Fruit fly (Drosophila melanogaster) whole organism, wandering third instar larva: ENCODE measurements around the gene CG14662.

ENCODE experiments used
- Abd-B ChIP-seq: fragments of >200 bp; optimal IDR thresholded peaks from 2 replicates; lab custom pipeline; 2017; ENCODE audit warnings: missing biosample characterization, missing genetic modification characterization
- CG32264 ChIP-seq: fragments of 200-800 bp; sonication (Bioruptor generic); optimal IDR thresholded peaks from 2 replicates; lab custom pipeline; 2016; ENCODE audit warnings: missing biosample characterization, missing genetic modification characterization
- CG9705 ChIP-seq: fragments of 200-800 bp; sonication (Bioruptor generic); optimal IDR thresholded peaks from 2 replicates; lab custom pipeline; 2018; ENCODE audit warnings: missing biosample characterization, mild to moderate bottlenecking, missing genetic modification characterization
- CrebA ChIP-seq: fragments of 200-800 bp; sonication (Bioruptor generic); optimal IDR thresholded peaks from 2 replicates; lab custom pipeline; 2016; ENCODE audit warnings: missing biosample characterization, mild to moderate bottlenecking, missing genetic modification characterization, borderline replicate concordance
- Dfd ChIP-seq: fragments of >200 bp; optimal IDR thresholded peaks from 2 replicates; lab custom pipeline; 2017; ENCODE audit warnings: missing biosample characterization, missing genetic modification characterization
- Dif ChIP-seq: fragments of 200-275, 200-300 bp; sonication (Bioruptor generic); optimal IDR thresholded peaks from 2 replicates; lab custom pipeline; 2018; ENCODE audit warnings: missing biosample characterization, missing genetic modification characterization; ENCODE audit not compliant: partially characterized antibody
- GATAd ChIP-seq: sonication (Bioruptor generic); optimal IDR thresholded peaks from 2 replicates; lab custom pipeline; 2016; ENCODE audit warnings: missing biosample characterization, missing genetic modification characterization
- HLH106 ChIP-seq: fragments of 200-800 bp; optimal IDR thresholded peaks from 3 replicates; lab custom pipeline; 2019; ENCODE audit warnings: missing biosample characterization, mild to moderate bottlenecking, missing genetic modification characterization, moderate library complexity
- Hr78 ChIP-seq: fragments of >200 bp; optimal IDR thresholded peaks from 2 replicates; lab custom pipeline; 2017; ENCODE audit warnings: missing biosample characterization, missing genetic modification characterization
- Hr83 ChIP-seq: fragments of 200-300 bp; sonication (Bioruptor generic); optimal IDR thresholded peaks from 2 replicates; lab custom pipeline; 2016; ENCODE audit warnings: missing biosample characterization, mild to moderate bottlenecking, missing genetic modification characterization, moderate library complexity; ENCODE audit not compliant: poor library complexity, severe bottlenecking
- Mio ChIP-seq: sonication (Bioruptor generic); optimal IDR thresholded peaks from 2 replicates; lab custom pipeline; 2016; ENCODE audit warnings: missing biosample characterization, missing genetic modification characterization
- N ChIP-seq: fragments of >200 bp; optimal IDR thresholded peaks from 2 replicates; lab custom pipeline; 2018; ENCODE audit warnings: missing biosample characterization, missing external identifiers, missing genetic modification characterization
- OdsH ChIP-seq: fragments of 200-800 bp; sonication (Bioruptor generic); optimal IDR thresholded peaks from 2 replicates; lab custom pipeline; 2016; ENCODE audit warnings: missing biosample characterization, mild to moderate bottlenecking, missing genetic modification characterization
- Sp1 ChIP-seq: fragments of 200-800 bp; sonication (Bioruptor generic); optimal IDR thresholded peaks from 3 replicates; lab custom pipeline; 2019; ENCODE audit warnings: missing biosample characterization, mild to moderate bottlenecking, missing genetic modification characterization, moderate library complexity
- Vsx2 ChIP-seq: fragments of 200-300, 225-300 bp; sonication (Bioruptor generic); optimal IDR thresholded peaks from 2 replicates; lab custom pipeline; 2018; ENCODE audit warnings: missing biosample characterization, missing genetic modification characterization; ENCODE audit not compliant: partially characterized antibody
- br ChIP-seq: fragments of 200-800 bp; sonication (Bioruptor generic); optimal IDR thresholded peaks from 2 replicates; lab custom pipeline; 2016; ENCODE audit warnings: missing biosample characterization, missing genetic modification characterization
- brk ChIP-seq: fragments of 200-800 bp; sonication (Bioruptor generic); optimal IDR thresholded peaks from 2 replicates; lab custom pipeline; 2016; ENCODE audit warnings: missing biosample characterization, mild to moderate bottlenecking, missing genetic modification characterization
- dl ChIP-seq, 2 experiments: fragments of 175-275, 200-275 bp in 1 of 2; fragments of 200-275 bp in 1 of 2; sonication (Bioruptor generic); optimal IDR thresholded peaks; lab custom pipeline; 2018; ENCODE audit warnings: mild to moderate bottlenecking in 2 of 2, missing biosample characterization in 2 of 2, missing genetic modification characterization in 2 of 2, moderate library complexity in 2 of 2; ENCODE audit not compliant: partially characterized antibody in 2 of 2, insufficient read depth in 1 of 2
- dmrt93B ChIP-seq: fragments of 200-800 bp; sonication (Bioruptor generic); optimal IDR thresholded peaks from 2 replicates; lab custom pipeline; 2018; ENCODE audit warnings: missing biosample characterization, mild to moderate bottlenecking, missing genetic modification characterization
- ey ChIP-seq: fragments of 200-800 bp; sonication (Bioruptor generic); optimal IDR thresholded peaks from 2 replicates; lab custom pipeline; 2016; ENCODE audit warnings: missing biosample characterization, missing genetic modification characterization
- foxo ChIP-seq, 2 experiments: fragments of 200-800 bp; sonication (Bioruptor generic); optimal IDR thresholded peaks; 2 replicates in 1 of 2; 3 replicates in 1 of 2; lab custom pipeline; 2016 to 2017; ENCODE audit warnings: missing biosample characterization in 2 of 2, missing genetic modification characterization in 2 of 2
- fru ChIP-seq: fragments of 200-800 bp; sonication (Bioruptor generic); optimal IDR thresholded peaks from 3 replicates; lab custom pipeline; 2016; ENCODE audit warnings: missing biosample characterization, mild to moderate bottlenecking, missing genetic modification characterization
- lola ChIP-seq: fragments of >200 bp; optimal IDR thresholded peaks from 2 replicates; lab custom pipeline; 2017; ENCODE audit warnings: missing biosample characterization, missing genetic modification characterization
- pan ChIP-seq: fragments of >200 bp; optimal IDR thresholded peaks from 2 replicates; lab custom pipeline; 2017
- psq ChIP-seq: fragments of 200-800 bp; sonication (Bioruptor generic); optimal IDR thresholded peaks from 3 replicates; lab custom pipeline; 2017; ENCODE audit warnings: missing biosample characterization, mild to moderate bottlenecking, missing genetic modification characterization, moderate library complexity
- rgr ChIP-seq: fragments of 200-800 bp; sonication (Bioruptor generic); optimal IDR thresholded peaks from 3 replicates; lab custom pipeline; 2016; ENCODE audit warnings: missing biosample characterization, mild to moderate bottlenecking, missing genetic modification characterization
- sage ChIP-seq: fragments of 200-800 bp; sonication (Bioruptor generic); optimal IDR thresholded peaks from 2 replicates; lab custom pipeline; 2016; ENCODE audit warnings: missing biosample characterization, mild to moderate bottlenecking, missing genetic modification characterization
- sv ChIP-seq: fragments of 200-800 bp; sonication (Bioruptor generic); optimal IDR thresholded peaks from 3 replicates; lab custom pipeline; 2016; ENCODE audit warnings: missing biosample characterization, missing genetic modification characterization
- tai ChIP-seq: sonication (Bioruptor generic); optimal IDR thresholded peaks from 2 replicates; lab custom pipeline; 2016; ENCODE audit warnings: missing biosample characterization, missing genetic modification characterization
- usp ChIP-seq: fragments of >200 bp; optimal IDR thresholded peaks from 2 replicates; lab custom pipeline; 2017; ENCODE audit warnings: missing biosample characterization, missing genetic modification characterization
- woc ChIP-seq: sonication (Bioruptor generic); optimal IDR thresholded peaks from 2 replicates; lab custom pipeline; 2016; ENCODE audit warnings: missing biosample characterization, mild to moderate bottlenecking, missing genetic modification characterization

The CG14662 gene

DNA sequence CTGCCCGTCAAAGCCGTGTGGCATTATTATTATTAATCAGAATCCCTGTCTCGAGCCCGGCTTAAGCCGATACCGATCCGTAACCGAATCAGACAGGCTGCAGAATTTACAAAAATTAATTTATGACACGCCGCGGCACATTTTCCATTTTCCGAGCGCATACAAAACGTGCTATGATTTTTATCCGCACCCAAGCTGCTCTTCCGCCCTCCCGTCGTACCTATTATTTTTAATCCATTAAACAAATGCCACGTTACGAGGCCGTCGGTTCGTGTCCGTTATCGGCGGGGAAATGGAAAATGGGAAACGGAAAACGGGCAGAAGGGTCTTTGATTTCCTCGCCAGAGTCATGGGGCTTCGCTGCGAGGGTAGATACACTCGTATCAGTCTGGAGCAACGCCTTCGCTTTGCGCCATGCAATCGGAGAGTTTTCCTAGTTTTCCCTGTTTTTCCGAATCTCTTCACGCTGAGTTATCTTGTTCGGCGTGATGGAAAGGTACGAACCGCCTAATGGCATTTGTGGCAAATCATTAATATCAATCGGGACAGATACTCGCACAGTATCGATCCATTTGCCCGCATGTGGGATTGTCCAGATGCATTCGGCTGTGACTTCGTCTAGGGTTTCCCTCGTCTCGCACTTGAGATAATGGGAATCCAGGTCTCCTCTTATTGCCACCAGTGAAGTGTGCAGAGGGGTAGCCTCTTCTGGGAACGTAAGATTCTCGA, 3.8 kb downstream of the CG14662 start:
- TF ChIP-seq HLH106 (no peak), Hr78 (GFP tag; lab: Kevin White, UChicago) (no peak), dmrt93B (GFP tag; lab: Kevin White, UChicago) (no peak), lola (GFP tag; lab: Kevin White, UChicago) (no peak), pan (lab: Kevin White, UChicago) (no peak), dl (GFP tag; optimal IDR thresholded peaks at IDR 0.05; lab: Kevin White, UChicago; ENCODE audit: insufficient read depth in 1 of 2, partially characterized antibody in 2 of 2) (no peak), Sp1 (GFP tag; lab: Kevin White, UChicago) (no peak), brk (no peak), Dfd (GFP tag; lab: Kevin White, UChicago) (no peak), CG9705 (GFP tag; lab: Kevin White, UChicago) (no peak)

DNA sequence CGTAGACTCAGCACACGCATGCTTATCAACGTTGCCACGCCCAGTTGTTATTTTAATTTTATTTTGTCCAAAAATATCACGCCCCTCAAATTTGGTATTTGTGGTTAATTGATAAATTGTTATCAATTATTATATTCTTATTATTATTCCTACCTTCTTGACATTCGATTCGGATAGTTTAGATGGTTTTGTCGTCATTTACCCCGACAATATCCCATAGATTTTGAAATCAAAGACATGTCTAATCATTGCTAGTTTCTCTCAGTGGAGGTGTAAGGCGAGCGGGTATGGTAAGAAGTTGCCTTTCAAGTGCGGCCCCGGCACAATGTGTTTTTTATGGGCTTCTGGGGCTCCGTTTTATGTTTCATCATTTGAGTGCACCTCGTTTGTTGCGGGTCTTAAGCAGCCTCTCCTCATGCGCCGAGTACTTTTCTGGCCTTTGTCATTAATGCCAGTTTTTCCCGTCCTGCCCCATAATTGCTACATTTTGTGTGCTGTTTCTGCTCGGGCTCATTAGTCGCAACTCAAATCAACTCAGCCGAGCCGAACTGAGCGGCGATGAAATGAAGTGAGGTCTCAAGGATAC, 4.8 kb downstream of the CG14662 start:
- no peak for TF ChIP-seq Vsx2 (GFP tag; lab: Kevin White, UChicago)
- TF ChIP-seq fru (GFP tag; lab: Kevin White, UChicago) = peak; percentile 24
- peak in 1 of 2 experiments; percentile 26 for TF ChIP-seq foxo (GFP tag; optimal IDR thresholded peaks at IDR 0.05; lab: Kevin White, UChicago)

DNA sequence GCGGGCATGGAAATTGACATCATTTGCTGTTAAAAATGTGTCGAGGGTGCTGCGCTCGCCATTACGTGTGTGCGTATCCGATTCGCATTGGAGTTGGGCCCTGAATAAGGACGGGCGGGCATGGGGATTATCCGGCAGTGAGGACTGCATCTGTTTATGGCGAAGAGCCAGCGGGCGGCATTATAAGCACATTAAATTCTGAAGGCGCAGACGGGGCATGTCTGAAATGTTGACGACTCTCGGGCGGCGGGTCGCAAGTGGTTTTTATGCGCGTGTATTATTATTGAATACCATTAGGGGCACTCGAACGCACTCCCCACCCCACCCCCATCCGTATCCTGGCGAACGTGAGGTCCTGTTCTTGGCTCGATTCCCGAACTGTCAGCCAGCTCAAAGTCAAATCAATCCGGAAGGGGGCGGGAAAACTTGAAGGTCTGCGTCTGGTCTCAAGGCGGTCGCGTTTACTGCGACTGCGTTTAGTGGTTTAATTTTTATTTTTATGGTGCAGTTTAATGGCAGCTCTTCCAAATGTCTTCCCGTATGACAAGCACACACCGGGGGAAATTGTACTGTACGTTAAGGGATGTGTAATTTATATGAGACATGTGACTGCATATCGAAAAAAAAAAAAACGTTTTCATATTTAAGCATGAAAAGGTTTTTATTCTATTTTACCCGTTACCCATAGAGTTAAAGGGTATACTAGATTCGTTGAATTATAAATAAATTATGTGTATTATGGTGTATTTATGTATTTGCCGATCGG, 5.6 kb downstream of the CG14662 start:
- no peak for TF ChIP-seq Abd-B (GFP tag; lab: Kevin White, UChicago)
- no peak for TF ChIP-seq Sp1 (GFP tag; lab: Kevin White, UChicago)
- TF ChIP-seq OdsH = peak; percentile 5
- TF ChIP-seq tai (GFP tag; lab: Kevin White, UChicago) = no peak
- TF ChIP-seq rgr (GFP tag; lab: Kevin White, UChicago) = no peak
- TF ChIP-seq CrebA (GFP tag; lab: Kevin White, UChicago) = no peak
- TF ChIP-seq sage = no peak
- TF ChIP-seq fru (GFP tag; lab: Kevin White, UChicago) = no peak
- no peak for TF ChIP-seq ey (GFP tag; lab: Kevin White, UChicago)

DNA sequence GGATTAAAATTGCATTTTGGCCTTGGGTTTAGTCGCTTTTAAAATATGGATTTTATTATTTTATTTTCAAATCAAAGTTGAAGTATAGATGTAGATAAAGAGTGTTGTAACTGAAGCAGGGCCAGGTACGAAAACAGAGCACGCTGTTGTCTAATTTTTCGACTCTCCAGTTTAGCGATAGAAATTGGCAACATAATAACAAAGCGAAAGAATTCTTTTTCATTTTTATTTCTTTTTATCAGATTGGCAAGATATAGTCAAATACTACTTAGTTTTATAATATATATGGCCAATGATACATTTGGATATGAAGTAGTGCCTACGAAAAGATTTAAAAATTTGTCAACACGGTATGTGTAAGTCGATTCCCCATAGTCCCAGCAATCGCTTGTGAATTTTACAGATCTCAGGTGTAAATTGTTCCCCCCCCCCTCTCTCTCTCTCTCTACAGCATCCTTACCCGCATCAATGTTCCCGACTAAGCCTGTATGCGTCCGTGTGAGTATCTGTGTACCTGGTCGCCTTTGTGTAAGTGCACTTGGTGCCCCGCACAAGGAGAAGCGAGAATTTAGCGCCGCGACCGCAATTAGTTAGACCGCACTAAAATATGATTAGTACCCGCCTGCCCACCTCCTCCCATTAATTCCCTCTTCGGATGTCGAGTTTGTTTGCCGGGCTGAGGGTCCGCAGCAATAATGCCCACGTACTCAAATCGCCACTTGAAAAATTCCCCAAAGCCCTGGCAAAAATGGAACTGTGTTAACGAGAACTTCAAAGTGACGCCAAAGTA, 8.0 kb downstream of the CG14662 start:
- TF ChIP-seq fru (GFP tag; lab: Kevin White, UChicago) (no peak), pan (lab: Kevin White, UChicago) (peak; percentile 43)

DNA sequence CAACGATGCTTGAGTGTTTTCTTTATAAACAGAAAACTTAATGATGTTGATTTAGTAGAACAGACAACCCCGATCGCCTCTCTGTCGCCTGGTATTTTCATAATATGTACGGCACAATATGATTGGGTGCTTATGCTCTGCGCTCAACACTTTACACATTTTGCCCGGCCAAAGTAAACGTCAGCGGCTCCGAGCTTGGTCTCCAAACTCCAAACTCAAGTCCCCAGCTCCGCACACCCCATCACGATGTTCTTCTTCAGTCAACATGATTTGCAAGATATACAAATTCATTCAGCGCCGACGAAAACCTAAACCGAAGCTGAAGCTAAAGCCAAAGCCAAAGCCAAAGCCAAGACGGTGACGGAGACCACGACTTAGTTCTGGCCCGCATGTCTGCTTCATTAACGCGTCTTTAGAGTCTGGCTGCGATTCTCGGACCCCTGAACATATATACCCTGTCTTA, 8.7 kb downstream of the CG14662 start:
- no peak for TF ChIP-seq Mio (GFP tag; lab: Kevin White, UChicago)
- no peak for TF ChIP-seq HLH106
- no peak for TF ChIP-seq Abd-B (GFP tag; lab: Kevin White, UChicago)
- TF ChIP-seq N (GFP tag; lab: Kevin White, UChicago) = no peak
- TF ChIP-seq Dif (GFP tag; lab: Kevin White, UChicago) = no peak
- no peak for TF ChIP-seq CG9705 (GFP tag; lab: Kevin White, UChicago)
- TF ChIP-seq fru (GFP tag; lab: Kevin White, UChicago) = no peak
- no peak for TF ChIP-seq sage
- no peak for TF ChIP-seq Hr78 (GFP tag; lab: Kevin White, UChicago)
- no peak for TF ChIP-seq sv (GFP tag; lab: Kevin White, UChicago)
- TF ChIP-seq br = no peak
- TF ChIP-seq dmrt93B (GFP tag; lab: Kevin White, UChicago) = no peak
- no peak for TF ChIP-seq woc (GFP tag; lab: Kevin White, UChicago)
- no peak for TF ChIP-seq GATAd (GFP tag; lab: Kevin White, UChicago)
- TF ChIP-seq usp = no peak
- TF ChIP-seq psq (GFP tag; lab: Kevin White, UChicago) = no peak
- no peak for TF ChIP-seq CG32264
- TF ChIP-seq Hr83 = no peak
